Fruit fly (Drosophila melanogaster): ENCODE measurements around the gene CG3719.

dm6 chrX:1405012-1405411, 24.7 kb upstream of the CG3719 start:
- no peak for TF ChIP-seq CG8478 (optimal IDR thresholded peaks at IDR 0.05)
- TF ChIP-seq CTCF (optimal IDR thresholded peaks at IDR 0.05), result peak; percentile 58 to 66
